Fruit fly (Drosophila melanogaster): ENCODE measurements around the gene CG14450.
A peak's percentile ranks its signal among the peaks of the same experiment; 100 is the strongest.

The CG14450 gene

dm6 chr3L:22727739-22728335 is at the start of gene CG14450, which contains the start of gene CG11367:
Gene CG14450 (minus strand): TSS chr3L:22727789.
Gene CG11367 (plus strand): TSS chr3L:22728111.
- TF ChIP-seq noc (tag; optimal IDR thresholded peaks at IDR 0.05), result no peak

dm6 chr3L:22774479-22774878 is 46.9 kb upstream of the CG14450 start:
- peak; percentile 21 for TF ChIP-seq noc (tag; optimal IDR thresholded peaks at IDR 0.05)

- TF ChIP-seq noc (tag; optimal IDR thresholded peaks at IDR 0.05), result peak; percentile 12
Observed at dm6 chr3L:22773383-22773873, 45.8 kb upstream of the CG14450 start.

dm6 chr3L:22749987-22750386 is 22.4 kb upstream of the CG14450 start:
- TF ChIP-seq noc (tag; optimal IDR thresholded peaks at IDR 0.05), result no peak

- no peak for TF ChIP-seq noc (tag; optimal IDR thresholded peaks at IDR 0.05)
Observed at dm6 chr3L:22749147-22749550, 21.6 kb upstream of the CG14450 start, which contains the start of gene SPoCk. Gene SPoCk (plus strand): TSS chr3L:22749444.

- TF ChIP-seq noc (tag; optimal IDR thresholded peaks at IDR 0.05), result no peak
Observed at dm6 chr3L:22742945-22743582, 15.5 kb upstream of the CG14450 start.

dm6 chr3L:22742121-22742531 is 14.5 kb upstream of the CG14450 start:
- TF ChIP-seq noc (tag; optimal IDR thresholded peaks at IDR 0.05), result no peak

- peak; percentile 91 for TF ChIP-seq noc (tag; optimal IDR thresholded peaks at IDR 0.05)
Observed at dm6 chr3L:22741389-22742120, 14.0 kb upstream of the CG14450 start, which contains the start of gene CG7369. Gene CG7369 (plus strand): TSS chr3L:22741793.

dm6 chr3L:22737732-22738611 is 10.4 kb upstream of the CG14450 start, which contains the start of gene CG11241:
Gene CG11241 (minus strand): TSS chr3L:22738420.
- TF ChIP-seq noc (tag; optimal IDR thresholded peaks at IDR 0.05), result peak; percentile 28

- no peak for TF ChIP-seq noc (tag; optimal IDR thresholded peaks at IDR 0.05)
Observed at dm6 chr3L:22733607-22734006, 6.0 kb upstream of the CG14450 start.

dm6 chr3L:22731393-22731792 is 3.8 kb upstream of the CG14450 start:
- no peak for TF ChIP-seq noc (tag; optimal IDR thresholded peaks at IDR 0.05)

dm6 chr3L:22729466-22729865 is 1.9 kb upstream of the CG14450 start, which contains the start of gene CG32454:
Gene CG32454 (plus strand): TSS chr3L:22729766.
- no peak for TF ChIP-seq noc (tag; optimal IDR thresholded peaks at IDR 0.05)

dm6 chr3L:22724046-22724771 is 3.4 kb downstream of the CG14450 start:
- TF ChIP-seq noc (tag; optimal IDR thresholded peaks at IDR 0.05), result no peak

dm6 chr3L:22721991-22722390 is 5.6 kb downstream of the CG14450 start, which contains the start of gene CG14451:
Gene CG14451 (minus strand): TSS chr3L:22722091.
- no peak for TF ChIP-seq noc (tag; optimal IDR thresholded peaks at IDR 0.05)
